Worm (Caenorhabditis elegans) whole organism, mixed stage, embryonic: ENCODE data around the gene F20B10.3.
A peak's percentile ranks its signal among the peaks of the same experiment; 100 is the strongest.
"Not testable (repeated sequence)": the region's sequence is repeated elsewhere in the genome, so short reads cannot be mapped to it uniquely, and the experiment has no call there.

Source experiments
- M03D4.4 ChIP-seq: sonication (generic microtip); optimal IDR thresholded peaks from 2 replicates; lab custom pipeline; 2017; ENCODE audit warnings: mild to moderate bottlenecking, missing genetic modification characterization, missing compliant biosample characterization
- bed-3 ChIP-seq: fragments of 200-800 bp; sonication (Bioruptor generic); optimal IDR thresholded peaks from 3 replicates; lab custom pipeline; 2018; ENCODE audit warnings: mild to moderate bottlenecking, missing genetic modification characterization, moderate library complexity, missing compliant biosample characterization
- blmp-1 ChIP-seq: fragments of 150-350 bp; optimal IDR thresholded peaks from 2 replicates; lab custom pipeline; 2014; ENCODE audit warnings: missing biosample characterization, missing genetic modification characterization
- ceh-39 ChIP-seq: fragments of 150-350 bp; optimal IDR thresholded peaks from 2 replicates; lab custom pipeline; 2014; ENCODE audit warnings: missing biosample characterization, missing genetic modification characterization
- ceh-43 ChIP-seq: fragments of 200-800 bp; sonication (Bioruptor generic); optimal IDR thresholded peaks from 2 replicates; lab custom pipeline; 2018; ENCODE audit warnings: mild to moderate bottlenecking, missing genetic modification characterization, moderate library complexity, missing compliant biosample characterization
- ceh-83 ChIP-seq: fragments of 200-800 bp; sonication (Bioruptor generic); optimal IDR thresholded peaks from 2 replicates; lab custom pipeline; 2018; ENCODE audit warnings: mild to moderate bottlenecking, missing genetic modification characterization, missing compliant biosample characterization
- ces-1 ChIP-seq: fragments of 150-350 bp; optimal IDR thresholded peaks from 2 replicates; lab custom pipeline; 2014; ENCODE audit warnings: missing biosample characterization, missing genetic modification reagents, missing genetic modification characterization
- cnd-1 ChIP-seq: fragments of 200-800 bp; sonication (Bioruptor generic); optimal IDR thresholded peaks from 2 replicates; lab custom pipeline; 2018; ENCODE audit warnings: mild to moderate bottlenecking, missing genetic modification characterization, missing compliant biosample characterization
- drap-1 ChIP-seq: fragments of 200-800 bp; sonication (Bioruptor generic); optimal IDR thresholded peaks from 3 replicates; lab custom pipeline; 2018; ENCODE audit warnings: mild to moderate bottlenecking, missing genetic modification characterization, missing compliant biosample characterization
- elt-3 ChIP-seq: fragments of 150-350 bp; optimal IDR thresholded peaks from 2 replicates; lab custom pipeline; 2014; ENCODE audit warnings: missing biosample characterization, missing genetic modification characterization
- flh-1 ChIP-seq: fragments of 200-800 bp; sonication (Bioruptor generic); optimal IDR thresholded peaks from 2 replicates; lab custom pipeline; 2018; ENCODE audit warnings: mild to moderate bottlenecking, missing genetic modification characterization, moderate library complexity, missing compliant biosample characterization
- ham-2 ChIP-seq: fragments of 200-800 bp; sonication (Bioruptor generic); optimal IDR thresholded peaks from 2 replicates; lab custom pipeline; 2018; ENCODE audit warnings: mild to moderate bottlenecking, missing genetic modification characterization, missing compliant biosample characterization
- hlh-1 ChIP-seq: fragments of 150-350 bp; optimal IDR thresholded peaks from 2 replicates; lab custom pipeline; 2014; ENCODE audit warnings: missing biosample characterization, missing genetic modification reagents, missing genetic modification characterization
- lin-13 ChIP-seq: fragments of 150-350 bp; optimal IDR thresholded peaks from 2 replicates; lab custom pipeline; 2014; ENCODE audit warnings: missing biosample characterization, missing genetic modification characterization
- lin-32 ChIP-seq: fragments of 200-800 bp; sonication (Bioruptor generic); optimal IDR thresholded peaks from 2 replicates; lab custom pipeline; 2018; ENCODE audit warnings: mild to moderate bottlenecking, missing genetic modification characterization, missing compliant biosample characterization
- lsy-2 ChIP-seq: fragments of 150-350 bp; optimal IDR thresholded peaks from 2 replicates; lab custom pipeline; 2014; ENCODE audit warnings: missing biosample characterization, missing genetic modification characterization
- mab-5 ChIP-seq: fragments of 150-350 bp; optimal IDR thresholded peaks from 2 replicates; lab custom pipeline; 2014; ENCODE audit warnings: missing biosample characterization, missing genetic modification characterization
- mep-1 ChIP-seq: fragments of 150-350 bp; optimal IDR thresholded peaks from 2 replicates; lab custom pipeline; 2017; ENCODE audit warnings: missing biosample characterization, missing genetic modification reagents, missing genetic modification characterization, inconsistent platforms
- mls-2 ChIP-seq: sonication (generic microtip); optimal IDR thresholded peaks from 2 replicates; lab custom pipeline; 2016; ENCODE audit warnings: mild to moderate bottlenecking, missing genetic modification characterization, moderate library complexity, missing compliant biosample characterization
- nhr-12 ChIP-seq: fragments of 150-350 bp; optimal IDR thresholded peaks from 2 replicates; lab custom pipeline; 2014; ENCODE audit warnings: missing biosample characterization, missing genetic modification characterization
- nhr-2 ChIP-seq: fragments of 150-350 bp; optimal IDR thresholded peaks from 2 replicates; lab custom pipeline; 2014; ENCODE audit warnings: missing biosample characterization, missing genetic modification characterization
- nhr-237 ChIP-seq: fragments of 150-350 bp; optimal IDR thresholded peaks from 2 replicates; lab custom pipeline; 2014; ENCODE audit warnings: missing biosample characterization, missing genetic modification characterization
- nhr-28 ChIP-seq: fragments of 150-350 bp; optimal IDR thresholded peaks from 2 replicates; lab custom pipeline; 2014; ENCODE audit warnings: missing biosample characterization, missing genetic modification characterization
- pha-4 ChIP-seq: fragments of 150-350 bp; optimal IDR thresholded peaks from 2 replicates; lab custom pipeline; 2018; ENCODE audit warnings: missing biosample characterization, missing genetic modification reagents, missing genetic modification characterization
- sem-2 ChIP-seq: fragments of 200-800 bp; sonication (Bioruptor generic); optimal IDR thresholded peaks from 2 replicates; lab custom pipeline; 2018; ENCODE audit warnings: mild to moderate bottlenecking, missing genetic modification characterization, missing compliant biosample characterization
- snpc-4 ChIP-seq: fragments of 150-350 bp; optimal IDR thresholded peaks from 2 replicates; lab custom pipeline; 2014; ENCODE audit warnings: missing biosample characterization, missing genetic modification characterization
- sptf-1 ChIP-seq: sonication (generic microtip); optimal IDR thresholded peaks from 2 replicates; lab custom pipeline; 2017; ENCODE audit warnings: mild to moderate bottlenecking, missing genetic modification characterization, moderate library complexity, missing compliant biosample characterization
- tbx-8 ChIP-seq: fragments of 200-800 bp; sonication (Bioruptor generic); optimal IDR thresholded peaks from 2 replicates; lab custom pipeline; 2018; ENCODE audit warnings: mild to moderate bottlenecking, missing genetic modification characterization, moderate library complexity, missing compliant biosample characterization
- unc-120 ChIP-seq: sonication (generic microtip); optimal IDR thresholded peaks from 2 replicates; lab custom pipeline; 2017; ENCODE audit warnings: missing genetic modification characterization, missing compliant biosample characterization; ENCODE audit not compliant: poor library complexity, severe bottlenecking
- unc-39 ChIP-seq: fragments of 150-350 bp; optimal IDR thresholded peaks from 2 replicates; lab custom pipeline; 2014; ENCODE audit warnings: missing biosample characterization, missing genetic modification characterization
- unc-62 ChIP-seq: fragments of 150-350 bp; optimal IDR thresholded peaks from 2 replicates; lab custom pipeline; 2014; ENCODE audit warnings: missing biosample characterization, missing genetic modification reagents, missing genetic modification characterization
- zip-8 ChIP-seq: fragments of 150-350 bp; optimal IDR thresholded peaks from 2 replicates; lab custom pipeline; 2014; ENCODE audit warnings: missing biosample characterization, missing genetic modification characterization

The F20B10.3 gene

DNA sequence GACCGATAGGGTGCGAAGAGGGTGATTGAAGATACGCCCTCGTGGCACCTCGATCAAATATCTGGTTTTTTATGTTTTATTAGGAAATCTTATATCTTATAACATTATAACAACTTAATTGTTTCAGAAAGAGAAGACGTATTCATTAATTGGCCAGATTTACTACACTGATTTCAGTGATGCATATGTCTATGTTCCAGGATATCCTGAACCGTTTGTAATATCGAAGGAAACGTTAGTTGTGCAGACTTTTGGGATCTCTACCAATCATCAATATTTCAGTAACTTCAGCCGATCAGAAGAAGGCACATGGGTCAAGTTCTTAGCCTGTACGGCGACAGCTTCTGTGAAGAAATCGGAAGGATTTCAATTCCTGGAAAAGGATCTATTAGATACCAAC lies 7.6 kb upstream of the F20B10.3 start:
- TF ChIP-seq unc-39 (tag; lab: Kevin White, UChicago) (no peak), M03D4.4 (tag; lab: Kevin White, UChicago) (no peak), ceh-43 (GFP tag; lab: Kevin White, UChicago) (no peak), sptf-1 (tag; lab: Kevin White, UChicago) (no peak), sem-2 (GFP tag; lab: Kevin White, UChicago) (no peak)

DNA sequence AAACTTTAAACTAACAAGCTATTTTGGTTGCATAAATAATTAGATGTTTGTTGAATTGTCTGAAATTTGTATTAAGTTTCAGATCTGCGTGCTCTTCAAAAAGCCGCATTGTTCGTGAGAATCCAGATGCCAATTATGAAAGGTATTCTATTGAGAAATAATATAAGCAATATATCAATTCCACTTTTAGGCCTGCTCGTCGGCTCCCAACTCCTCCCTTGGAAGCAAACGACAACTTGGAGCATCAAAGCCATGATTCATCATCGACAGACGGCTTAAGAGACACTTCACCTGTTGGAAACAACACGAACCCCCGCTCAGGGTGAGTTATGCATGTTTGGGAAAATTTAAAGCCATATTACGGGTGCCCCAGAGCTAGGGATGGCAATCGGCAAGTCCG lies 5.3 kb upstream of the F20B10.3 start:
- TF ChIP-seq mls-2 (tag; lab: Kevin White, UChicago): no peak
- TF ChIP-seq ceh-83 (GFP tag; lab: Kevin White, UChicago): no peak
- TF ChIP-seq lin-13 (tag; lab: Kevin White, UChicago): no peak
- TF ChIP-seq sptf-1 (tag; lab: Kevin White, UChicago): no peak
- TF ChIP-seq elt-3 (tag; lab: Kevin White, UChicago): no peak
- TF ChIP-seq unc-39 (tag; lab: Kevin White, UChicago): no peak

DNA sequence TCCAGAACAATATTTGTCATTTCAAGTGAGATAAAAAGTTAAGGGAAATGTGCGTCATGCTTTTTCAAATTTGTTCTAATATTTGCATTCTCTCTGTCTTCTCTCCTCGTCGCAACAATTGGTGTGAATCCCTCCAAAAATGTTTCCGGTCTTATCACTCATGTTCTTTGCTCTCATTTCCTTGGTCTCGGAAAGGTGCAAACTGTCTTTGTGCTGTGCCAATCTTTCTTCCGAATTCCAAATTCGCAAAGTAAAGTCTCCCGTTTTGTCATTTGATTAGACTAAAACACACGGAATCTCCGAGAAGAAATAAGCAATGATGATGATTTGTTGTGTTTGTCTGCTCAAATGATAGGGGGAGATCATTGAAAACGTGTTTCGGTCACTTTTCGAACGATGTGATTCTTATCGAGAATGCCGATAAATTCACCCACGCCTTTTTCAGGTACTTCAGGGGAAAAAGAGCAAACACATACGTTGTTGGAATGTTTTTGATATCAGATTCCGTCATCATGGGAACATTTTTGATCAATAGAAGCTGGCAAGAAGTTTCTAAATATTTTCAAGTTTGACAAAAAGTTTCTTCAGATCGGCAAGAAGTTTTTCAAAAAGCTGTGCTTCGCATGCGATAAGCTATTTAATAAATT lies 2.5 kb upstream of the F20B10.3 start:
- TF ChIP-seq zip-8: no peak
- no peak for TF ChIP-seq hlh-1
- TF ChIP-seq flh-1 (GFP tag; lab: Kevin White, UChicago): no peak
- TF ChIP-seq ceh-83 (GFP tag; lab: Kevin White, UChicago): no peak
- TF ChIP-seq tbx-8 (GFP tag; lab: Kevin White, UChicago): no peak
- no peak for TF ChIP-seq ham-2 (GFP tag; lab: Kevin White, UChicago)
- TF ChIP-seq nhr-12: no peak
- no peak for TF ChIP-seq ceh-39 (tag; lab: Kevin White, UChicago)
- TF ChIP-seq pha-4: no peak
- no peak for TF ChIP-seq nhr-237 (tag; lab: Kevin White, UChicago)
- no peak for TF ChIP-seq M03D4.4 (tag; lab: Kevin White, UChicago)
- no peak for TF ChIP-seq unc-39 (tag; lab: Kevin White, UChicago)
- no peak for TF ChIP-seq drap-1 (GFP tag; lab: Kevin White, UChicago)
- no peak for TF ChIP-seq blmp-1 (tag; lab: Kevin White, UChicago)
- no peak for TF ChIP-seq bed-3
- TF ChIP-seq lin-32 (GFP tag; lab: Kevin White, UChicago): no peak
- TF ChIP-seq nhr-28 (tag; lab: Kevin White, UChicago): no peak
- TF ChIP-seq nhr-2 (tag; lab: Kevin White, UChicago): no peak
- no peak for TF ChIP-seq snpc-4 (tag; lab: Kevin White, UChicago)

DNA sequence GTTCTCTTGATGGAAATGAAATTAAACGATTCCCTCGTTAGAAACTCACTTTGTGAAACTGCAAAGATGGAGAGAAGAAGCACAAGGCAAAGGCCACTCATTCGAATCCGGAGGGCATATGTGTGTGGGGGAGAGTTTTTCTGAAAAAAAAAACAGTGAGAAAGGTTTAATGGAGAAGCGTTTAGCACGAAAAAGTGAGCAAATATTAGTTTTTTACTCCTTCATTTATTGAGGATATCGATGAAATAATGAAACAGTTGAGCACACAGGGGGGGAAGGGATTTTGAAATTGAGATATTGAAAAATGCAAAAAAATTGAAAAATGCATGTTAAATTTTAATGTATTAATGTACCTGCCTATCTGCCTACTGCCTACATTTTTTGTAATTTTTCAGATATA lies 10.2 kb downstream of the F20B10.3 start, which contains the start of gene nlr-1:
TSS of gene nlr-1 (minus strand) at position 101 of the 400 bp plus-strand sequence.
- not testable (repeated sequence) for TF ChIP-seq mep-1, mls-2, unc-120 (tag; lab: Kevin White, UChicago)

DNA sequence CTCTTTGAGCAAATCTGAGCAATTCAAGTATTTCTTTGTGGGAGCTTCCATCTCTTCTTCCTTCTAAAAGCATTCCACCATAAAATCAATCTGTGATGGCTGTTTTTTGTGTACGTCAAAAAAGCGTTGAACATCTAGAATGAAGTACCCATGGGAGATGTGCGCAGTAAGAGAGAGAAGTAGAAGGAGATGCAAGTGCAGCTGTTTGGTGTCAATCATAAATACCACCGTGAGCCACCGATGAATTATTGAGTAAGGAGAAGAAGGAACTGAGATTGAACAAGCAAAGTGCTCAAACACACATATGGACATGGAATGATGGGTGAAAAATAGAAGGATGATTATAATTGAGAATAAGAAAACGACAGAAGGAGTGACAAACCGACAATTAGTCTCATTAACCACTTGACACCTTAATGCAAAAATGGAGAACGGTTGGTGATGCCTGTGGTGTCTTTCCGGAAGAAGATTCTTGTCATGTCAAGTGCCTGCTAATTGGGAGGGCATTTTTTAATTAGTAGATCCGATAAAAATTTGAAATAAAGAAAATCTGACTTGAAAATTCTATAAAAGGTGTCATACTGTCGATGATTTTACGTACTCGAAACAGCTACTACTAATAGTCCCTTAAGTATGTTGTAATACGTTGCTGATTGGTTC lies 24.2 kb downstream of the F20B10.3 start:
- TF ChIP-seq ces-1 (peak; percentile 40), unc-62 (GFP tag; lab: Kevin White, UChicago) (peak; percentile 82), nhr-12 (no peak), mab-5 (tag; lab: Kevin White, UChicago) (no peak), ceh-39 (tag; lab: Kevin White, UChicago) (no peak), drap-1 (GFP tag; lab: Kevin White, UChicago) (no peak), unc-39 (tag; lab: Kevin White, UChicago) (no peak), ham-2 (GFP tag; lab: Kevin White, UChicago) (no peak), lsy-2 (no peak), blmp-1 (tag; lab: Kevin White, UChicago) (no peak), sptf-1 (tag; lab: Kevin White, UChicago) (no peak), hlh-1 (peak; percentile 86), nhr-2 (tag; lab: Kevin White, UChicago) (peak; percentile 61), bed-3 (no peak), cnd-1 (tag; lab: Kevin White, UChicago) (no peak), mls-2 (tag; lab: Kevin White, UChicago) (no peak), lin-13 (tag; lab: Kevin White, UChicago) (no peak)
